Fruit fly (Drosophila melanogaster) whole organism, embryonic: Measurements from ENCODE around the gene CG44303.

Experiments
- ATbp ChIP-seq: fragments of 200-800 bp; sonication (Bioruptor generic); optimal IDR thresholded peaks from 2 replicates; lab custom pipeline; 2017; ENCODE audit warnings: missing biosample characterization, mild to moderate bottlenecking, missing genetic modification characterization, missing genetic modification reagents
- Abd-B ChIP-seq: fragments of 200-800 bp; sonication (Bioruptor generic); optimal IDR thresholded peaks from 2 replicates; lab custom pipeline; 2018; ENCODE audit warnings: missing biosample characterization, mild to moderate bottlenecking, missing genetic modification characterization, moderate library complexity
- Adf1 ChIP-seq: fragments of 200-800 bp; sonication (Bioruptor generic); IDR thresholded peaks from 2 replicates; pipeline ENCODE4 v1.3.6; 2022; ENCODE audit warnings: missing biosample characterization, missing genetic modification characterization
- Asciz ChIP-seq: fragments of 200-800 bp; sonication (Bioruptor generic); optimal IDR thresholded peaks from 2 replicates; lab custom pipeline; 2017; ENCODE audit warnings: missing biosample characterization, mild to moderate bottlenecking, missing genetic modification characterization, missing genetic modification reagents
- Blimp-1 ChIP-seq: fragments of 200-800 bp; sonication (Bioruptor generic); optimal IDR thresholded peaks from 3 replicates; lab custom pipeline; 2018; ENCODE audit warnings: missing biosample characterization, missing genetic modification characterization, mild to moderate bottlenecking, moderate library complexity, missing genetic modification reagents
- CG11085 ChIP-seq: fragments of 200-800 bp; sonication (Bioruptor generic); IDR thresholded peaks from 2 replicates; pipeline ENCODE4 v1.3.6; 2022; ENCODE audit warnings: missing biosample characterization, missing genetic modification characterization
- CG12155 ChIP-seq: fragments of 200-800 bp; sonication (Bioruptor generic); optimal IDR thresholded peaks from 3 replicates; lab custom pipeline; 2016; ENCODE audit warnings: missing biosample characterization, missing genetic modification characterization
- CG1233 ChIP-seq: fragments of 200-800 bp; sonication (Bioruptor generic); optimal IDR thresholded peaks from 4 replicates; lab custom pipeline; 2018; ENCODE audit warnings: missing biosample characterization, mild to moderate bottlenecking, missing genetic modification characterization
- CG13775 ChIP-seq: fragments of 200-800 bp; sonication (Bioruptor generic); optimal IDR thresholded peaks from 3 replicates; lab custom pipeline; 2017; ENCODE audit warnings: missing biosample characterization, mild to moderate bottlenecking, missing genetic modification characterization
- CG16815 ChIP-seq: fragments of 200-800 bp; sonication (Bioruptor generic); optimal IDR thresholded peaks from 3 replicates; lab custom pipeline; 2017; ENCODE audit warnings: missing biosample characterization, mild to moderate bottlenecking, missing genetic modification characterization
- CG16863 ChIP-seq: fragments of 200-800 bp; sonication (Bioruptor generic); optimal IDR thresholded peaks from 3 replicates; lab custom pipeline; 2016; ENCODE audit warnings: missing biosample characterization, missing genetic modification characterization
- CG18599 ChIP-seq: fragments of 200-800 bp; sonication (Bioruptor generic); optimal IDR thresholded peaks from 3 replicates; lab custom pipeline; 2017; ENCODE audit warnings: missing biosample characterization, missing genetic modification characterization, mild to moderate bottlenecking, moderate library complexity, missing genetic modification reagents
- CG34224 ChIP-seq: fragments of 200-800 bp; sonication (Bioruptor generic); IDR thresholded peaks from 3 replicates; pipeline ENCODE4 v1.3.6; 2022; ENCODE audit warnings: missing biosample characterization, missing genetic modification characterization; ENCODE audit not compliant: partially characterized antibody
- CG6254 ChIP-seq: fragments of 200-800 bp; sonication (Bioruptor generic); optimal IDR thresholded peaks from 3 replicates; lab custom pipeline; 2017; ENCODE audit warnings: mild to moderate bottlenecking, missing biosample characterization, missing genetic modification reagents, missing genetic modification characterization
- CG7271 ChIP-seq: fragments of 200-800 bp; sonication (Bioruptor generic); optimal IDR thresholded peaks from 2 replicates; lab custom pipeline; 2018; ENCODE audit warnings: missing biosample characterization, mild to moderate bottlenecking, missing genetic modification characterization, moderate library complexity
- CG7928 ChIP-seq: fragments of 200-800 bp; sonication (Bioruptor generic); optimal IDR thresholded peaks from 2 replicates; lab custom pipeline; 2017; ENCODE audit warnings: missing biosample characterization, mild to moderate bottlenecking, missing genetic modification characterization
- CG8089 ChIP-seq: fragments of 200-800 bp; sonication (Bioruptor generic); optimal IDR thresholded peaks from 3 replicates; lab custom pipeline; 2016; ENCODE audit warnings: missing biosample characterization, missing genetic modification characterization
- CG8359 ChIP-seq: fragments of 200-800 bp; sonication (Bioruptor generic); optimal IDR thresholded peaks from 2 replicates; lab custom pipeline; 2017; ENCODE audit warnings: missing biosample characterization, mild to moderate bottlenecking, missing genetic modification characterization, borderline replicate concordance
- CG8924 ChIP-seq: fragments of 200-800 bp; optimal IDR thresholded peaks from 3 replicates; lab custom pipeline; 2019; ENCODE audit warnings: missing biosample characterization, mild to moderate bottlenecking, missing genetic modification characterization, moderate library complexity
- Dll ChIP-seq: fragments of 200-800 bp; sonication (Bioruptor generic); IDR thresholded peaks from 4 replicates; pipeline ENCODE4 v1.3.6; 2022; ENCODE audit warnings: missing biosample characterization, missing genetic modification characterization; ENCODE audit not compliant: partially characterized antibody
- Dref ChIP-seq: fragments of 200-800 bp; sonication (Bioruptor generic); IDR thresholded peaks from 2 replicates; pipeline ENCODE4 v1.3.6; 2022; ENCODE audit warnings: missing biosample characterization, missing genetic modification characterization
- E2f2 ChIP-seq: fragments of 200-800 bp; sonication (Bioruptor generic); IDR thresholded peaks from 2 replicates; pipeline ENCODE4 v1.3.6; 2022; ENCODE audit warnings: missing biosample characterization, missing genetic modification characterization
- HLH3B ChIP-seq: fragments of 200-800 bp; sonication (Bioruptor generic); IDR thresholded peaks from 2 replicates; pipeline ENCODE4 v1.3.6; 2022; ENCODE audit warnings: missing biosample characterization, missing genetic modification characterization
- HLHmδ ChIP-seq: fragments of 200-800 bp; sonication (Bioruptor generic); optimal IDR thresholded peaks from 2 replicates; lab custom pipeline; 2018; ENCODE audit warnings: missing biosample characterization, mild to moderate bottlenecking, missing genetic modification characterization, moderate library complexity
- MESR4 ChIP-seq: fragments of 200-800 bp; sonication (Bioruptor generic); optimal IDR thresholded peaks from 2 replicates; lab custom pipeline; 2018; ENCODE audit warnings: missing biosample characterization, mild to moderate bottlenecking, missing genetic modification characterization, moderate library complexity
- Med ChIP-seq: fragments of 200-800 bp; sonication (Bioruptor generic); peaks from one replicate; lab custom pipeline; 2016; ENCODE audit warnings: missing biosample characterization, missing genetic modification characterization, mild to moderate bottlenecking, inconsistent platforms, moderate library complexity
- Oaz ChIP-seq: fragments of 200-800 bp; sonication (Bioruptor generic); IDR thresholded peaks from 2 replicates; pipeline ENCODE4 v1.3.6; 2022; ENCODE audit warnings: missing biosample characterization, missing genetic modification characterization
- Scr ChIP-seq: fragments of 200-800 bp; sonication (Bioruptor generic); IDR thresholded peaks from 2 replicates; pipeline ENCODE4 v1.3.6; 2022; ENCODE audit warnings: missing biosample characterization, missing genetic modification characterization; ENCODE audit not compliant: partially characterized antibody
- Ssrp ChIP-seq: fragments of 200-800 bp; sonication (Bioruptor generic); optimal IDR thresholded peaks from 2 replicates; lab custom pipeline; 2018; ENCODE audit warnings: missing biosample characterization, mild to moderate bottlenecking, missing genetic modification characterization, moderate library complexity
- Stat92E ChIP-seq, 3 experiments: fragments of >200 bp in 2 of 3; fragments of 200-800 bp in 1 of 3; sonication (Bioruptor generic) in 1 of 3; optimal IDR thresholded peaks; 2 replicates each; lab custom pipeline; 2017 to 2019; ENCODE audit warnings: missing biosample characterization in 3 of 3, missing genetic modification characterization in 3 of 3, mild to moderate bottlenecking in 1 of 3, moderate library complexity in 1 of 3
- abd-A ChIP-seq: fragments of 200-800 bp; sonication (Bioruptor generic); optimal IDR thresholded peaks from 3 replicates; lab custom pipeline; 2019; ENCODE audit warnings: missing biosample characterization, mild to moderate bottlenecking, missing genetic modification characterization, moderate library complexity
- btn ChIP-seq: fragments of 200-800 bp; sonication (Bioruptor generic); optimal IDR thresholded peaks from 2 replicates; lab custom pipeline; 2016; ENCODE audit warnings: missing biosample characterization, missing genetic modification characterization
- cg ChIP-seq: fragments of 200-800 bp; sonication (Bioruptor generic); optimal IDR thresholded peaks from 3 replicates; lab custom pipeline; 2019; ENCODE audit warnings: missing biosample characterization, mild to moderate bottlenecking, missing genetic modification characterization, moderate library complexity
- ci ChIP-seq: fragments of 200-800 bp; sonication (Bioruptor generic); IDR thresholded peaks from 3 replicates; pipeline ENCODE4 v1.3.6; 2022; ENCODE audit warnings: missing biosample characterization, missing genetic modification characterization
- cwo ChIP-seq: fragments of 200-800 bp; sonication (Bioruptor generic); optimal IDR thresholded peaks from 3 replicates; lab custom pipeline; 2017; ENCODE audit warnings: missing biosample characterization, missing genetic modification characterization, mild to moderate bottlenecking, moderate library complexity, missing genetic modification reagents
- ewg ChIP-seq: fragments of 200-800 bp; sonication (Bioruptor generic); optimal IDR thresholded peaks from 3 replicates; lab custom pipeline; 2017; ENCODE audit warnings: mild to moderate bottlenecking, missing biosample characterization, missing genetic modification reagents, missing genetic modification characterization
- exex ChIP-seq: fragments of 200-800 bp; sonication (Bioruptor generic); optimal IDR thresholded peaks from 4 replicates; lab custom pipeline; 2018; ENCODE audit warnings: missing biosample characterization, mild to moderate bottlenecking, missing genetic modification characterization, moderate library complexity
- gcm ChIP-seq: fragments of 200-800 bp; sonication (Bioruptor generic); optimal IDR thresholded peaks from 2 replicates; lab custom pipeline; 2019; ENCODE audit warnings: missing biosample characterization, mild to moderate bottlenecking, missing genetic modification characterization, moderate library complexity
- grau ChIP-seq: fragments of 200-800 bp; optimal IDR thresholded peaks from 3 replicates; lab custom pipeline; 2019; ENCODE audit warnings: missing biosample characterization, mild to moderate bottlenecking, missing genetic modification characterization, moderate library complexity
- gro ChIP-seq: fragments of 200-800 bp; sonication (Bioruptor generic); optimal IDR thresholded peaks from 2 replicates; lab custom pipeline; 2016; ENCODE audit warnings: missing biosample characterization, missing genetic modification characterization
- gt ChIP-seq: fragments of 200-800 bp; sonication (Bioruptor generic); IDR thresholded peaks from 2 replicates; pipeline ENCODE4 v1.3.6; 2022; ENCODE audit warnings: missing biosample characterization, missing genetic modification characterization
- hbn ChIP-seq: fragments of 200-800 bp; sonication (Bioruptor generic); IDR thresholded peaks from 2 replicates; pipeline ENCODE4 v1.3.6; 2022; ENCODE audit warnings: missing biosample characterization, missing genetic modification characterization; ENCODE audit not compliant: partially characterized antibody
- jing ChIP-seq: fragments of 200-800 bp; sonication (Bioruptor generic); optimal IDR thresholded peaks from 2 replicates; lab custom pipeline; 2018; ENCODE audit warnings: missing biosample characterization, mild to moderate bottlenecking, missing genetic modification characterization
- lilli ChIP-seq: fragments of 200-800 bp; sonication (Bioruptor generic); optimal IDR thresholded peaks from 3 replicates; lab custom pipeline; 2016; ENCODE audit warnings: missing biosample characterization, missing genetic modification characterization
- mirr ChIP-seq: fragments of 200-800 bp; sonication (Bioruptor generic); optimal IDR thresholded peaks from 3 replicates; lab custom pipeline; 2018; ENCODE audit warnings: missing biosample characterization, mild to moderate bottlenecking, missing genetic modification characterization
- peb ChIP-seq: fragments of 200-800 bp; sonication (Bioruptor generic); IDR thresholded peaks from 2 replicates; pipeline ENCODE4 v1.3.6; 2022; ENCODE audit warnings: missing biosample characterization, missing genetic modification characterization
- ranshi ChIP-seq: fragments of 200-800 bp; sonication (Bioruptor generic); IDR thresholded peaks from 2 replicates; pipeline ENCODE4 v1.3.6; 2022; ENCODE audit warnings: missing biosample characterization, missing genetic modification characterization
- vfl ChIP-seq: fragments of 200-800 bp; sonication (Bioruptor generic); optimal IDR thresholded peaks from 2 replicates; lab custom pipeline; 2016; ENCODE audit warnings: missing biosample characterization, missing genetic modification characterization
- yki ChIP-seq: fragments of >200 bp; optimal IDR thresholded peaks from 3 replicates; lab custom pipeline; 2018

The CG44303 gene

DNA sequence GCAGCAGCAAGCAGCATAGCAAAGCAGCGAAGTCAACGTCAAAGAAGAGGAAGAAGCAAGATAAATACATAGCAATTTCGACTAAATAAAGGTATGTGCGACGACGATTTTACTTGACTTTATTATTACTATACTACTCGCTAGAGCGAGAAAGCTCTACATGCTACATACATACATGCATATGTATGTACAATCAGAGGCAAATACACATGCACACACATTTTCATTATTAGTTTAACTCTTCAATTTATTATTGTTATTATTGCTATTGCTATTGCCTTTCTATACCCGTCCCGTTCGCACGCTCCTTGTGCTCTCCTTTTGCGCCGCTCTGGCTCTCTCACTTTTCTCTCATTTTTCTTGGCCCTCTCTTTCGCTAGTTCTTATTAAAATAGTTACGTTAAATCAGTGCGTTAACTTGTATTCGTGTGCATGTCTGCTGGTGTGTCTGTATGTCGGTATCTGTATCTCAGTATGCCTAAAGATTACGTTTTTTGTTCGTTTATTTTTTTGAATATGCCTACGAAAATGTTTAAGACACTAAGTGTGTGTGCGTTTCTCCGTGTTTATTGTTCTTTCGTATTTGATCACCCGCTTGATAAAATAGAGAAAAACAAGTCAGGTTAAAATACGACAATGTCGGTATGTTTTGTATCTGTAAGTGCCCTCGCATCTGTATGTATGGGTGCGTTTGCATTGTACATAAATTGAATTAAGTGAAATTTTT lies 13.2 kb upstream of the CG44303 start (continued):
- TF ChIP-seq abd-A (tag; lab: Kevin White, UChicago) = peak; percentile 59
- TF ChIP-seq exex (tag; lab: Kevin White, UChicago) = peak; percentile 81
- TF ChIP-seq CG8924 (tag; lab: Kevin White, UChicago) = peak; percentile 71
- no peak for TF ChIP-seq CG8359 (GFP tag; lab: Kevin White, UChicago)
- TF ChIP-seq hbn = no peak
- no peak for TF ChIP-seq CG6254 (GFP tag; lab: Kevin White, UChicago)
- no peak for TF ChIP-seq ranshi (GFP tag; lab: Robert Waterston, UW)
- no peak for TF ChIP-seq HLH3B (GFP tag; lab: Robert Waterston, UW)
- TF ChIP-seq Stat92E (GFP tag; optimal IDR thresholded peaks at IDR 0.05; lab: Kevin White, UChicago) = no peak
- TF ChIP-seq CG1233 = no peak
- no peak for TF ChIP-seq ewg
- no peak for TF ChIP-seq CG16863 (GFP tag; lab: Kevin White, UChicago)
- no peak for TF ChIP-seq Dref
- no peak for TF ChIP-seq Blimp-1 (GFP tag; lab: Kevin White, UChicago)
- no peak for TF ChIP-seq HLHmδ (GFP tag; lab: Kevin White, UChicago)
- peak; percentile 37 for TF ChIP-seq yki (lab: Kevin White, UChicago)
- TF ChIP-seq gro (GFP tag; lab: Kevin White, UChicago) = peak; percentile 6
- no peak for TF ChIP-seq Ssrp (tag; lab: Kevin White, UChicago)
- no peak for TF ChIP-seq Oaz (GFP tag; lab: Robert Waterston, UW)
- peak; percentile 75 for TF ChIP-seq cg (GFP tag; lab: Kevin White, UChicago)
- no peak for TF ChIP-seq CG7928 (GFP tag; lab: Kevin White, UChicago)
- TF ChIP-seq ci (GFP tag; lab: Robert Waterston, UW) = no peak
- TF ChIP-seq vfl (GFP tag; lab: Kevin White, UChicago) = no peak
- no peak for TF ChIP-seq MESR4
- no peak for TF ChIP-seq lilli (GFP tag; lab: Kevin White, UChicago)
- no peak for TF ChIP-seq gcm (GFP tag; lab: Kevin White, UChicago)
- no peak for TF ChIP-seq gt
- no peak for TF ChIP-seq Scr (GFP tag; lab: Robert Waterston, UW)
- TF ChIP-seq Dll (GFP tag; lab: Robert Waterston, UW) = no peak
- TF ChIP-seq CG11085 (GFP tag; lab: Robert Waterston, UW) = no peak
- TF ChIP-seq CG16815 = no peak
- TF ChIP-seq grau (tag; lab: Kevin White, UChicago) = no peak
- TF ChIP-seq CG12155 (GFP tag; lab: Kevin White, UChicago) = peak; percentile 3
- no peak for TF ChIP-seq btn (GFP tag; lab: Kevin White, UChicago)
- TF ChIP-seq CG13775 (GFP tag; lab: Kevin White, UChicago) = no peak
- TF ChIP-seq Adf1 (GFP tag; lab: Robert Waterston, UW) = peak; percentile 90
- TF ChIP-seq Abd-B (GFP tag; lab: Kevin White, UChicago) = no peak
- TF ChIP-seq Med (GFP tag; lab: Kevin White, UChicago) = peak; percentile 64
- TF ChIP-seq jing (GFP tag; lab: Kevin White, UChicago) = no peak
- TF ChIP-seq peb = no peak
- TF ChIP-seq CG18599 (GFP tag; lab: Kevin White, UChicago) = no peak
- no peak for TF ChIP-seq CG7271
- peak; percentile 12 for TF ChIP-seq cwo (GFP tag; lab: Kevin White, UChicago)
- peak; percentile 89 for TF ChIP-seq mirr (GFP tag; lab: Kevin White, UChicago)
- TF ChIP-seq ATbp (GFP tag; lab: Kevin White, UChicago) = peak; percentile 4
- TF ChIP-seq Asciz (GFP tag; lab: Kevin White, UChicago) = peak; percentile 38
- TF ChIP-seq CG8089 (GFP tag; lab: Kevin White, UChicago) = no peak
- no peak for TF ChIP-seq E2f2
- no peak for TF ChIP-seq CG34224 (GFP tag; lab: Robert Waterston, UW)
